Worm (Caenorhabditis elegans) whole organism, L4/young adult: Measurements from ENCODE around the gene Y43F8B.15.

Experiments
- W03F9.2 ChIP-seq: fragments of 150-350 bp; optimal IDR thresholded peaks from 2 replicates; lab custom pipeline; 2014; ENCODE audit warnings: missing biosample characterization, missing genetic modification characterization
- dao-5 ChIP-seq: sonication (generic microtip); optimal IDR thresholded peaks from 2 replicates; lab custom pipeline; 2016; ENCODE audit warnings: missing genotype, missing genetic modification characterization, moderate library complexity, missing compliant biosample characterization

- TF ChIP-seq W03F9.2 (tag; lab: Kevin White, UChicago) (no peak), dao-5 (no peak)
These were observed 48.4 kb upstream of the Y43F8B.15 start for ce11 chrV:19510352-19510751.
